Worm (Caenorhabditis elegans) whole organism, young adult: ENCODE data around the gene sru-30.

Source experiments
- B0336.3 ChIP-seq: fragments of 200-800 bp; sonication (Bioruptor generic); IDR thresholded peaks from 2 replicates; pipeline ENCODE4 v1.3.6; 2022; ENCODE audit warnings: missing genetic modification characterization, missing compliant biosample characterization
- C17E4.6 ChIP-seq: fragments of 200-800 bp; sonication (Bioruptor generic); IDR thresholded peaks from 2 replicates; pipeline ENCODE4 v1.3.6; 2022; ENCODE audit warnings: missing genetic modification reagents, missing genetic modification characterization, missing compliant biosample characterization
- F23B12.7 ChIP-seq: sonication (generic microtip); optimal IDR thresholded peaks from 2 replicates; lab custom pipeline; 2017; ENCODE audit warnings: missing genetic modification characterization, mild to moderate bottlenecking, missing compliant biosample characterization, antibody characterized with exemption, moderate library complexity; ENCODE audit not compliant: insufficient read depth
- F37B4.10 ChIP-seq: fragments of 200-800 bp; sonication (Bioruptor generic); IDR thresholded peaks from 2 replicates; pipeline ENCODE4 v1.3.6; 2022; ENCODE audit warnings: missing genetic modification characterization, missing compliant biosample characterization
- F49E8.2 ChIP-seq: sonication (generic microtip); optimal IDR thresholded peaks from 3 replicates; lab custom pipeline; 2017; ENCODE audit warnings: missing genetic modification characterization, mild to moderate bottlenecking, missing compliant biosample characterization, antibody characterized with exemption, moderate library complexity; ENCODE audit not compliant: insufficient read depth
- F52B5.7 ChIP-seq: sonication (generic microtip); optimal IDR thresholded peaks from 2 replicates; lab custom pipeline; 2016; ENCODE audit warnings: mild to moderate bottlenecking, missing genetic modification characterization, missing compliant biosample characterization
- F55B11.4 ChIP-seq: sonication (generic microtip); optimal IDR thresholded peaks from 2 replicates; lab custom pipeline; 2016; ENCODE audit warnings: missing compliant biosample characterization, missing genetic modification characterization, borderline replicate concordance; ENCODE audit not compliant: insufficient read depth
- K11D2.4 ChIP-seq: fragments of 200-800 bp; sonication (Bioruptor generic); IDR thresholded peaks from 2 replicates; pipeline ENCODE4 v1.3.6; 2022; ENCODE audit warnings: missing genetic modification reagents, missing genetic modification characterization, missing compliant biosample characterization
- K12H6.12 ChIP-seq: fragments of 200-800 bp; sonication (Bioruptor generic); optimal IDR thresholded peaks from 2 replicates; lab custom pipeline; 2018; ENCODE audit warnings: mild to moderate bottlenecking, missing genetic modification characterization, missing compliant biosample characterization
- Y53F4B.3 ChIP-seq: fragments of 200-800 bp; sonication (Bioruptor generic); IDR thresholded peaks from 2 replicates; pipeline ENCODE4 v1.3.6; 2022; ENCODE audit warnings: missing genetic modification reagents, missing genetic modification characterization, missing compliant biosample characterization
- Y56A3A.18 ChIP-seq: fragments of 200-800 bp; sonication (Bioruptor generic); IDR thresholded peaks from 2 replicates; pipeline ENCODE4 v1.3.6; 2022; ENCODE audit warnings: missing genetic modification reagents, missing genetic modification characterization, missing compliant biosample characterization
- Y79H2A.3 ChIP-seq: fragments of 200-800 bp; sonication (Bioruptor generic); conservative IDR thresholded peaks from 2 replicates; pipeline ENCODE4 v1.3.6; 2022; ENCODE audit warnings: missing genetic modification reagents, missing genetic modification characterization, missing compliant biosample characterization
- Y95B8A.8 ChIP-seq: fragments of 200-800 bp; sonication (Bioruptor generic); IDR thresholded peaks from 2 replicates; pipeline ENCODE4 v1.3.6; 2022; ENCODE audit warnings: missing genetic modification reagents, missing genetic modification characterization, missing compliant biosample characterization
- ZK185.1 ChIP-seq: sonication (generic microtip); optimal IDR thresholded peaks from 2 replicates; lab custom pipeline; 2016; ENCODE audit warnings: mild to moderate bottlenecking, missing genetic modification characterization, missing compliant biosample characterization; ENCODE audit not compliant: poor library complexity, severe bottlenecking
- akir-1 ChIP-seq: fragments of 200-800 bp; sonication (Bioruptor generic); optimal IDR thresholded peaks from 2 replicates; lab custom pipeline; 2018; ENCODE audit warnings: mild to moderate bottlenecking, missing genetic modification characterization, moderate library complexity, missing compliant biosample characterization
- ama-1 ChIP-seq, 3 experiments: fragments of 150-350 bp in 1 of 3; sonication (generic microtip) in 2 of 3; optimal IDR thresholded peaks; 2 replicates each; lab custom pipeline; 2014 to 2018; ENCODE audit warnings: missing biosample characterization in 2 of 3, missing genetic modification characterization in 2 of 3, missing genetic modification reagents in 2 of 3
- atf-7 ChIP-seq: sonication (generic microtip); optimal IDR thresholded peaks from 2 replicates; lab custom pipeline; 2017; ENCODE audit warnings: mild to moderate bottlenecking, missing genetic modification characterization, missing compliant biosample characterization
- attf-6 ChIP-seq: fragments of 200-800 bp; sonication (Bioruptor generic); IDR thresholded peaks from 2 replicates; pipeline ENCODE4 v1.3.6; 2022; ENCODE audit warnings: missing genetic modification reagents, missing genetic modification characterization, missing compliant biosample characterization
- cebp-2 ChIP-seq: fragments of 200-800 bp; sonication (Bioruptor generic); IDR thresholded peaks from 2 replicates; pipeline ENCODE4 v1.3.6; 2022; ENCODE audit warnings: missing genetic modification characterization, missing compliant biosample characterization
- ceh-100 ChIP-seq: fragments of 200-800 bp; sonication (Bioruptor generic); IDR thresholded peaks from 2 replicates; pipeline ENCODE4 v1.3.6; 2022; ENCODE audit warnings: missing genetic modification reagents, missing genetic modification characterization, missing compliant biosample characterization
- ceh-40 ChIP-seq: fragments of 200-800 bp; sonication (Bioruptor generic); IDR thresholded peaks from 2 replicates; pipeline ENCODE4 v1.3.6; 2022; ENCODE audit warnings: missing genetic modification characterization, missing compliant biosample characterization
- dpff-1 ChIP-seq: sonication (generic microtip); optimal IDR thresholded peaks from 2 replicates; lab custom pipeline; 2017; ENCODE audit warnings: mild to moderate bottlenecking, missing genetic modification characterization, missing compliant biosample characterization
- dpl-1 ChIP-seq: fragments of 150-350 bp; optimal IDR thresholded peaks from 2 replicates; lab custom pipeline; 2014; ENCODE audit warnings: missing biosample characterization, missing genetic modification reagents, missing genetic modification characterization
- ets-4 ChIP-seq: fragments of 200-800 bp; sonication (Bioruptor generic); optimal IDR thresholded peaks from 2 replicates; lab custom pipeline; 2018; ENCODE audit warnings: mild to moderate bottlenecking, missing genetic modification characterization, missing compliant biosample characterization
- him-1 ChIP-seq: sonication (generic microtip); optimal IDR thresholded peaks from 2 replicates; lab custom pipeline; 2016; ENCODE audit warnings: missing genotype, missing genetic modification reagents, missing genetic modification characterization, missing compliant biosample characterization
- hlh-26 ChIP-seq: fragments of 200-800 bp; sonication (Bioruptor generic); conservative IDR thresholded peaks from 2 replicates; pipeline ENCODE4 v1.3.6; 2022; ENCODE audit warnings: missing genetic modification reagents, missing genetic modification characterization, missing compliant biosample characterization
- hmg-1.2 ChIP-seq: fragments of 200-800 bp; sonication (Bioruptor generic); IDR thresholded peaks from 2 replicates; pipeline ENCODE4 v1.3.6; 2022; ENCODE audit warnings: missing genetic modification reagents, missing genetic modification characterization, missing compliant biosample characterization
- hmg-20 ChIP-seq: fragments of 200-800 bp; sonication (Bioruptor generic); IDR thresholded peaks from 2 replicates; pipeline ENCODE4 v1.3.6; 2022; ENCODE audit warnings: missing genetic modification reagents, missing genetic modification characterization, missing compliant biosample characterization
- lag-1 ChIP-seq: fragments of 200-800 bp; sonication (Bioruptor generic); IDR thresholded peaks from 2 replicates; pipeline ENCODE4 v1.3.6; 2022; ENCODE audit warnings: missing genetic modification reagents, missing genetic modification characterization, missing compliant biosample characterization
- let-526 ChIP-seq: fragments of 200-800 bp; sonication (Bioruptor generic); IDR thresholded peaks from 2 replicates; pipeline ENCODE4 v1.3.6; 2022; ENCODE audit warnings: missing genetic modification reagents, missing genetic modification characterization, missing compliant biosample characterization
- madf-6 ChIP-seq: fragments of 200-800 bp; sonication (Bioruptor generic); IDR thresholded peaks from 2 replicates; pipeline ENCODE4 v1.3.6; 2022; ENCODE audit warnings: missing genetic modification reagents, missing genetic modification characterization, missing compliant biosample characterization
- madf-8 ChIP-seq: fragments of 200-800 bp; sonication (Bioruptor generic); conservative IDR thresholded peaks from 2 replicates; pipeline ENCODE4 v1.3.6; 2022; ENCODE audit warnings: missing genetic modification reagents, missing genetic modification characterization, missing compliant biosample characterization
- mxl-1 ChIP-seq: sonication (generic microtip); optimal IDR thresholded peaks from 2 replicates; lab custom pipeline; 2016; ENCODE audit warnings: missing genetic modification characterization, missing compliant biosample characterization
- nfya-1 ChIP-seq: sonication (generic microtip); optimal IDR thresholded peaks from 2 replicates; lab custom pipeline; 2017; ENCODE audit warnings: antibody characterized with exemption, missing compliant biosample characterization, missing genetic modification characterization, borderline replicate concordance; ENCODE audit not compliant: insufficient read depth
- nhr-120 ChIP-seq: fragments of 200-800 bp; sonication (Bioruptor generic); IDR thresholded peaks from 2 replicates; pipeline ENCODE4 v1.3.6; 2022; ENCODE audit warnings: missing genetic modification characterization, missing compliant biosample characterization
- rcor-1 ChIP-seq: fragments of 200-800 bp; sonication (Bioruptor generic); IDR thresholded peaks from 2 replicates; pipeline ENCODE4 v1.3.6; 2022; ENCODE audit warnings: missing genetic modification reagents, missing genetic modification characterization, missing compliant biosample characterization
- repo-1 ChIP-seq: sonication (generic microtip); optimal IDR thresholded peaks from 2 replicates; lab custom pipeline; 2017; ENCODE audit warnings: mild to moderate bottlenecking, missing genetic modification characterization, missing compliant biosample characterization
- snpc-4 ChIP-seq, 5 experiments: fragments of 150-350 bp in 1 of 5; sonication (generic microtip) in 4 of 5; optimal IDR thresholded peaks; 2 replicates each; lab custom pipeline; 2014 to 2018; ENCODE audit warnings: missing genetic modification characterization in 5 of 5, missing biosample characterization in 3 of 5, antibody characterized with exemption in 2 of 5, mild to moderate bottlenecking in 2 of 5, missing compliant biosample characterization in 2 of 5, missing genotype in 2 of 5, moderate library complexity in 2 of 5, missing genetic modification reagents in 1 of 5
- tbx-9 ChIP-seq: sonication (generic microtip); optimal IDR thresholded peaks from 2 replicates; lab custom pipeline; 2016; ENCODE audit warnings: borderline replicate concordance, missing genetic modification characterization, inconsistent platforms, missing compliant biosample characterization
- tlf-1 ChIP-seq: fragments of 200-800 bp; sonication (Bioruptor generic); optimal IDR thresholded peaks from 2 replicates; lab custom pipeline; 2018; ENCODE audit warnings: mild to moderate bottlenecking, missing genetic modification characterization, missing compliant biosample characterization
- xnd-1 ChIP-seq: sonication (generic microtip); optimal IDR thresholded peaks from 2 replicates; lab custom pipeline; 2016; ENCODE audit warnings: missing genotype, missing genetic modification reagents, missing genetic modification characterization, missing compliant biosample characterization
- zim-3 ChIP-seq: sonication (generic microtip); optimal IDR thresholded peaks from 2 replicates; lab custom pipeline; 2017; ENCODE audit warnings: mild to moderate bottlenecking, missing genetic modification characterization, moderate library complexity, missing compliant biosample characterization
- ztf-18 ChIP-seq: sonication (generic microtip); optimal IDR thresholded peaks from 2 replicates; lab custom pipeline; 2016; ENCODE audit warnings: missing genotype, mild to moderate bottlenecking, missing genetic modification characterization, missing compliant biosample characterization
- ztf-22 ChIP-seq: fragments of 200-800 bp; sonication (Bioruptor generic); optimal IDR thresholded peaks from 2 replicates; lab custom pipeline; 2018; ENCODE audit warnings: mild to moderate bottlenecking, missing genetic modification characterization, moderate library complexity, missing compliant biosample characterization
- ztf-28 ChIP-seq: fragments of 200-800 bp; sonication (Bioruptor generic); IDR thresholded peaks from 2 replicates; pipeline ENCODE4 v1.3.6; 2022; ENCODE audit warnings: missing genetic modification reagents, missing genetic modification characterization, missing compliant biosample characterization
- ztf-6 ChIP-seq: fragments of 200-800 bp; sonication (Bioruptor generic); IDR thresholded peaks from 2 replicates; pipeline ENCODE4 v1.3.6; 2022; ENCODE audit warnings: missing genetic modification reagents, missing genetic modification characterization, missing compliant biosample characterization

The sru-30 gene

ce11 chrV:9789657-9790261, 23.9 kb upstream of the sru-30 start, which contains the start of gene ztf-7 (continued):
- TF ChIP-seq nfya-1 (tag; lab: Kevin White, UChicago) (no peak), C17E4.6 (GFP tag; lab: Robert Waterston, UW) (peak; percentile 54; the same call in 1 of the 2 replicates), tbx-9 (tag; lab: Kevin White, UChicago) (no peak), nhr-120 (GFP tag; lab: Robert Waterston, UW) (no peak), ama-1 (optimal IDR thresholded peaks at IDR 0.05; lab: Kevin White, UChicago) (no peak), ama-1 (GFP tag; optimal IDR thresholded peaks at IDR 0.05; lab: Kevin White, UChicago) (no peak), hmg-20 (GFP tag; lab: Robert Waterston, UW) (peak; percentile 63), Y79H2A.3 (GFP tag; lab: Robert Waterston, UW) (no peak), akir-1 (GFP tag; lab: Kevin White, UChicago) (peak; percentile 15), rcor-1 (peak; percentile 92), B0336.3 (peak; percentile 98), ztf-6 (GFP tag; lab: Robert Waterston, UW) (0 out of 2 replicates have a peak, but pooled peaks have one; percentile 42), K11D2.4 (GFP tag; lab: Robert Waterston, UW) (peak; percentile 96), dpff-1 (tag; lab: Kevin White, UChicago) (no peak), hlh-26 (no peak), K12H6.12 (peak; percentile 97), let-526 (GFP tag; lab: Robert Waterston, UW) (peak; percentile 93), Y95B8A.8 (GFP tag; lab: Robert Waterston, UW) (peak; percentile 90), zim-3 (tag; lab: Kevin White, UChicago) (no peak), snpc-4 (GFP tag; optimal IDR thresholded peaks at IDR 0.05; lab: Kevin White, UChicago) (peak; percentile 67), snpc-4 (tag; optimal IDR thresholded peaks at IDR 0.05; lab: Kevin White, UChicago) (peak in 3 of 4 experiments; percentile 77 to 87 (median 84)), F37B4.10 (GFP tag; lab: Robert Waterston, UW) (0 out of 2 replicates have a peak, but pooled peaks have one; percentile 78), ZK185.1 (tag; lab: Kevin White, UChicago) (peak; percentile 78), ztf-22 (GFP tag; lab: Kevin White, UChicago) (peak; percentile 95), Y53F4B.3 (GFP tag; lab: Robert Waterston, UW) (no peak), F23B12.7 (tag; lab: Kevin White, UChicago) (peak; percentile 55), ztf-18 (tag; lab: Kevin White, UChicago) (peak; percentile 98), F49E8.2 (tag; lab: Kevin White, UChicago) (peak; percentile 3), Y56A3A.18 (GFP tag; lab: Robert Waterston, UW) (peak; percentile 94), xnd-1 (tag; lab: Kevin White, UChicago) (no peak), hmg-1.2 (GFP tag; lab: Robert Waterston, UW) (peak; percentile 99), ztf-28 (GFP tag; lab: Robert Waterston, UW) (no peak), madf-6 (GFP tag; lab: Robert Waterston, UW) (peak; percentile 69), repo-1 (tag; lab: Kevin White, UChicago) (peak; percentile 96), ets-4 (GFP tag; lab: Kevin White, UChicago) (peak; percentile 86), ceh-40 (no peak), ceh-100 (GFP tag; lab: Robert Waterston, UW) (peak; percentile 82), him-1 (no peak), dpl-1 (GFP tag; lab: Kevin White, UChicago) (peak; percentile 49), atf-7 (tag; lab: Kevin White, UChicago) (peak; percentile 96), madf-8 (no peak), F52B5.7 (tag; lab: Kevin White, UChicago) (peak; percentile 31), lag-1 (GFP tag; lab: Robert Waterston, UW) (0 out of 2 replicates have a peak, but pooled peaks have one; percentile 56), mxl-1 (no peak), attf-6 (GFP tag; lab: Robert Waterston, UW) (0 out of 2 replicates have a peak, but pooled peaks have one; percentile 11), tlf-1 (peak; percentile 97), F55B11.4 (tag; lab: Kevin White, UChicago) (no peak), cebp-2 (GFP tag; lab: Robert Waterston, UW) (peak; percentile 65; the same call in 1 of the 2 replicates)
